Worm (Caenorhabditis elegans): ENCODE data around the gene sri-70.

sri-70 gene

DNA sequence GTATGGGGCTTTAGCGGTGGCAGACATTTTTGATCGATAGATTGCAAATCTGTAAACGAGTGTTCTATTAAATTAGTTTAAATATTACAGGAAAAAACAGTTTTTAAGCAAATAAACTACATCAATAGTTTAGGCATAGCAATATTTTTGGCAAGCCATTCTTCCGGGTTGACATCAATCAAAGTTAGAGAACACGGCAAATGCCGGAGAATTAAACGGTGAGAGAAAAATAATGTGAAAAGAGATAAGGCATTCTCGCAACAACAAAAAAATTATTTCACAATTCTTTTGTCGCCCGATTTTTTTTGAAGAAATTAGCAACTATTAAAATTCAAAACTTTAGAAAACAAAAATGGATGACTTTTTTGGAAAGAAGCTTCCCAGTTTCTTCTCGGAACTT lies 42.0 kb downstream of the sri-70 start, which contains the start of the genes fbxa-188 and fbxa-189:
fbxa-188 (minus strand) TSS at position 51 of the 400 bp plus-strand sequence.
fbxa-189 (plus strand) TSS at position 339 of the 400 bp plus-strand sequence.
- TF ChIP-seq zip-8 (tag; optimal IDR thresholded peaks at IDR 0.05): no peak
- no peak for TF ChIP-seq M03D4.4 (tag; optimal IDR thresholded peaks at IDR 0.05)
- TF ChIP-seq ztf-11 (tag; optimal IDR thresholded peaks at IDR 0.05): no peak
- TF ChIP-seq mls-2 (tag; optimal IDR thresholded peaks at IDR 0.05): no peak
- no peak for TF ChIP-seq nhr-28 (tag; optimal IDR thresholded peaks at IDR 0.05)
- TF ChIP-seq elt-1 (tag; optimal IDR thresholded peaks at IDR 0.05; ENCODE audit: borderline replicate concordance, insufficient read depth): no peak
- TF ChIP-seq lsy-2 (tag; optimal IDR thresholded peaks at IDR 0.05): no peak

DNA sequence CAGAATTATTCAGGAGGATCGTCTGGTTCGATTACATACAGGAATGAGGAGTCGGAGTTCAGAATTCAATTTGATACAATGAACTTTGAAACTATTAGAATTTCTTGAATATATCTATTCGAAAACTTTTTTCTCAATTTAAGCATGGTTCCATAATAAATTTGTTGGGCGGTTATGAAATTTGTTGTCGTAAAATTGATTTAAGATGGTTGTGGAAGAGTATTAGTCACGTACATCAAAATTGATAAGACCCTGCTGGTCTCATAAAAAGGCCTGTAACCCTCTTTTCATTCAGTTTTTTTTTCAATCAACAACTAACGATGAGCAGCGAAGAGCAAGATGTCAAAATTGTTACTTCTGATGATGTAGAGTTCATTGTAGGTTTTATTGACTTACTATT lies 44.7 kb downstream of the sri-70 start, which contains the start of gene skr-5:
skr-5 (plus strand) TSS at position 301 of the 400 bp plus-strand sequence.
- no peak for TF ChIP-seq lsy-2 (tag; optimal IDR thresholded peaks at IDR 0.05)
- no peak for TF ChIP-seq mab-5 (tag; optimal IDR thresholded peaks at IDR 0.05)
- TF ChIP-seq nhr-76 (tag; optimal IDR thresholded peaks at IDR 0.05): no peak
- no peak for TF ChIP-seq nhr-237 (tag; optimal IDR thresholded peaks at IDR 0.05)
- TF ChIP-seq elt-3 (tag; optimal IDR thresholded peaks at IDR 0.05): no peak
- no peak for TF ChIP-seq nhr-2 (tag; optimal IDR thresholded peaks at IDR 0.05)
- TF ChIP-seq drap-1 (GFP tag; optimal IDR thresholded peaks at IDR 0.05): no peak
- no peak for TF ChIP-seq pha-4 (tag; optimal IDR thresholded peaks at IDR 0.05)
- TF ChIP-seq mep-1 (tag; optimal IDR thresholded peaks at IDR 0.05): no peak
- TF ChIP-seq ceh-83 (GFP tag; optimal IDR thresholded peaks at IDR 0.05): no peak
- TF ChIP-seq lin-13 (tag; optimal IDR thresholded peaks at IDR 0.05): no peak
- TF ChIP-seq unc-62 (GFP tag; optimal IDR thresholded peaks at IDR 0.05): no peak
- no peak for TF ChIP-seq unc-39 (tag; optimal IDR thresholded peaks at IDR 0.05)
- no peak for TF ChIP-seq flh-1 (GFP tag; optimal IDR thresholded peaks at IDR 0.05)
- TF ChIP-seq tbx-8 (GFP tag; optimal IDR thresholded peaks at IDR 0.05): no peak
- no peak for TF ChIP-seq ztf-11 (tag; optimal IDR thresholded peaks at IDR 0.05)
- TF ChIP-seq ceh-43 (GFP tag; optimal IDR thresholded peaks at IDR 0.05): no peak

ce11 chrV:17350093-17350492 lies 47.2 kb downstream of the sri-70 start, which contains the start of gene lsy-27:
TSS of gene lsy-27 (minus strand) at chrV:17350193.
- TF ChIP-seq unc-62 (GFP tag; optimal IDR thresholded peaks at IDR 0.05) (no peak), zip-8 (tag; optimal IDR thresholded peaks at IDR 0.05) (no peak), pha-4 (tag; optimal IDR thresholded peaks at IDR 0.05) (no peak), lsy-2 (tag; optimal IDR thresholded peaks at IDR 0.05) (no peak), ham-2 (GFP tag; optimal IDR thresholded peaks at IDR 0.05) (no peak)

DNA sequence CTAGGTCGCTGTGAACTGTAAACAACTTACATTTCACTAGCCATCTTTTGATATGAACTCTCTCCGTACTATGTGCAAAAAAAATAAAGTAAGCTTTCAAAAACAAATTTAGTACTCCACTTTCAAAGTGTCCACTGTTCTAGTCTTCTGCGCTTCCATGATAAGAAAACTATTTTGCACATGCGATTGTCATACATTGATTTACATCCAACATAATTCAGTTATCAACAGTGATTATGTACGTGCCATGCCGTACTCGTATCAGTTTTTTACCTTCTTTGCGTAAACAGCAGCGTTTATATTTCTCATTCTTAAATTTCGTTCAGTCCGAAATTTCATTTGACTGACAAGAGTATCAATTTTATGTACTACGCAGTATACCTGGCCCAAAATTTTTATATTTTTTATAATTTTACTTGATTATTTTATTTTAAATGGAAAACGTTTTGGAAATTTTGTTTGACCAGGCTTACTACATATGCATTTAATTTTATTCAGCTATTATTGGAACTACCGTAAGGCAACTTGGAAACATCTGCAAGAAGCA lies 50.0 kb downstream of the sri-70 start, which contains the start of the genes fbxa-134 and F47H4.2:
fbxa-134 (minus strand) TSS at position 44 of the 547 bp plus-strand sequence.
F47H4.2 (plus strand) TSS at position 497 of the 547 bp plus-strand sequence.
- no peak for TF ChIP-seq M03D4.4 (tag; optimal IDR thresholded peaks at IDR 0.05)
- no peak for TF ChIP-seq sptf-1 (tag; optimal IDR thresholded peaks at IDR 0.05)
- no peak for TF ChIP-seq flh-1 (GFP tag; optimal IDR thresholded peaks at IDR 0.05)
- no peak for TF ChIP-seq zip-8 (tag; optimal IDR thresholded peaks at IDR 0.05)
- no peak for TF ChIP-seq sem-2 (GFP tag; optimal IDR thresholded peaks at IDR 0.05)
- TF ChIP-seq lin-32 (GFP tag; optimal IDR thresholded peaks at IDR 0.05): no peak
- TF ChIP-seq elt-3 (tag; optimal IDR thresholded peaks at IDR 0.05): no peak
- no peak for TF ChIP-seq mls-2 (tag; optimal IDR thresholded peaks at IDR 0.05)
- no peak for TF ChIP-seq mab-5 (tag; optimal IDR thresholded peaks at IDR 0.05)
- no peak for TF ChIP-seq unc-120 (tag; optimal IDR thresholded peaks at IDR 0.05; ENCODE audit: poor library complexity, severe bottlenecking)
- TF ChIP-seq mep-1 (tag; optimal IDR thresholded peaks at IDR 0.05): no peak
- no peak for TF ChIP-seq blmp-1 (tag; optimal IDR thresholded peaks at IDR 0.05)
- no peak for TF ChIP-seq lin-13 (tag; optimal IDR thresholded peaks at IDR 0.05)
- no peak for TF ChIP-seq ceh-83 (GFP tag; optimal IDR thresholded peaks at IDR 0.05)
- TF ChIP-seq ceh-39 (tag; optimal IDR thresholded peaks at IDR 0.05): no peak
- no peak for TF ChIP-seq nhr-237 (tag; optimal IDR thresholded peaks at IDR 0.05)
- TF ChIP-seq lsy-2 (tag; optimal IDR thresholded peaks at IDR 0.05): no peak
- no peak for TF ChIP-seq ceh-43 (GFP tag; optimal IDR thresholded peaks at IDR 0.05)
- TF ChIP-seq nhr-12 (tag; optimal IDR thresholded peaks at IDR 0.05): no peak

Measured in whole organism, mixed stage, embryonic.